Fruit fly (Drosophila melanogaster) whole organism: ENCODE data around the gene anox.

Source experiments
- CG8478 ChIP-seq: fragments of >200 bp; optimal IDR thresholded peaks from 2 replicates; lab custom pipeline; 2018; ENCODE audit warnings: inconsistent platforms
- Dll ChIP-seq: fragments of >200 bp; optimal IDR thresholded peaks from 2 replicates; lab custom pipeline; 2017
- EcR ChIP-seq, 2 experiments: fragments of >200 bp; optimal IDR thresholded peaks; 2 replicates each; lab custom pipeline; 2017; ENCODE audit warnings: missing biosample characterization in 2 of 2, missing genetic modification characterization in 2 of 2, missing genetic modification reagents in 2 of 2
- pan ChIP-seq: fragments of >200 bp; optimal IDR thresholded peaks from 2 replicates; lab custom pipeline; 2017
- psq ChIP-seq: fragments of >200 bp; optimal IDR thresholded peaks from 2 replicates; lab custom pipeline; 2017
- usp ChIP-seq: fragments of >200 bp; optimal IDR thresholded peaks from 2 replicates; lab custom pipeline; 2017; ENCODE audit warnings: missing biosample characterization, missing genetic modification characterization, mixed read lengths

anox gene

DNA sequence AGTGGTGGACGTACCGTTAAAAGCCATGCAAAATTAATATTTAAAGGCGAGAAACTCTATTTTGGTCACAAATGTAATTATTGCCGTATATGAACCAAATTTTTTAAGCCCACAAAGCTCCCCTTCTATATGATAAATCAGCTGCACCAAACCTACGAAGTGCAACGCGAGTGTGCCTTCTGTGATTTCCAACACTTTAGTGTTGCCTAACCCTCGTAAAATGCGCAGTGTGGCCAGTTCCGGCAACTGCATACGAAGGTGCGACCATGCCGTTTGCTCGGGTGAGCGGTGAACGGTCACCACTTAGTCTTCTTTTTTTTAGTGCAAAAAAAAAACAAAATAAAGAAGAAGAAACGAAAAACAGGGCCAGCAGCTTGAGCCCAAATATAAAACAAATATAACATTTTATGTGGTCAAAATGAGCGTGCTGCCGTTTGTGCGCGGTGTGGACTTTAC lies 20.4 kb upstream of the anox start, which contains the start of the genes tty and fliI:
Gene tty, minus strand, starts transcription at position 201 of the 456 bp plus-strand sequence.
Gene fliI, plus strand, starts transcription at position 266 of the 456 bp plus-strand sequence.
- TF ChIP-seq EcR (GFP tag; optimal IDR thresholded peaks at IDR 0.05; lab: Kevin White, UChicago) (no peak), psq (lab: Kevin White, UChicago) (no peak), Dll (lab: Kevin White, UChicago) (no peak), pan (lab: Kevin White, UChicago) (no peak), CG8478 (lab: Kevin White, UChicago) (no peak), usp (GFP tag; lab: Kevin White, UChicago) (no peak)

DNA sequence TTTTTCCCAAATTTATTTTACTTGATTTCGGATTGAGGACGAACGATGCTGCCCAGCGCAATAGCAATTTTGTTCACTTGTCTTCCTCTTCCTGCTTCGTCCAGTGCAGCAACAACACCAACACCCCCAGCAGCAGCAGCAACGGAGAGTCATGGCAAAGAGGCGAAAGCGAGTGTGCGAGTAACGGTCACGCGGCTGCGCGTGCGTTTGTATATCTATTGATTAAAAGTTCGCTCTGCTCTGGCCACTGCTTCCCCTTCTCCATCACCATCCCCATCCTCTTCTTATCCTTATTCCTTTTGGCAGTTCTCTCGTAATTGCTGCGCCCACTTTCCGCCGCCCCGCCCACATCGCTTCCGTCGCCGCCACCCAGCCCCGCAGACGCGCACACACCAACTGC lies 19.1 kb upstream of the anox start:
- no peak for TF ChIP-seq EcR (GFP tag; optimal IDR thresholded peaks at IDR 0.05; lab: Kevin White, UChicago)
- TF ChIP-seq CG8478 (lab: Kevin White, UChicago), result no peak
- no peak for TF ChIP-seq psq (lab: Kevin White, UChicago)
- TF ChIP-seq pan (lab: Kevin White, UChicago), result no peak
- TF ChIP-seq Dll (lab: Kevin White, UChicago), result no peak
- no peak for TF ChIP-seq usp (GFP tag; lab: Kevin White, UChicago)

DNA sequence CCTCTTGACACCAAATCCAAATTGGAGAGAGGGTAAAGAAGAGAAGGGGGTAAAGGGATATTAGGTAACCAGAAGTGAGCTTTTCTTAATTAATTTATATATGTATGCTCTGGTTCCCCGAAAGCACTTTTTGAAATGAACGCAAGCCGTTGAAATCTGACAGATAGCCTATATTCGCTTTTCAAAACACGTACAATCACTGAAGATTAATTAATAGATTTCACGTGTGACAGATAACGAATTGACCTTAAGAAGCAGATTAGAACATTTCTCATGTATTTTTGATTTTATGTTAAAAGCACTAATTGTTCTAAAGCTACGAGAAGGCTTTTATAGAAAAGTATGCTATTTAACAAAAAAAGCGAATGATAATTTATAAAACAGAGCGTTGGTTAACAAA lies 18.0 kb upstream of the anox start:
- no peak for TF ChIP-seq Dll (lab: Kevin White, UChicago)
- TF ChIP-seq pan (lab: Kevin White, UChicago), result no peak

DNA sequence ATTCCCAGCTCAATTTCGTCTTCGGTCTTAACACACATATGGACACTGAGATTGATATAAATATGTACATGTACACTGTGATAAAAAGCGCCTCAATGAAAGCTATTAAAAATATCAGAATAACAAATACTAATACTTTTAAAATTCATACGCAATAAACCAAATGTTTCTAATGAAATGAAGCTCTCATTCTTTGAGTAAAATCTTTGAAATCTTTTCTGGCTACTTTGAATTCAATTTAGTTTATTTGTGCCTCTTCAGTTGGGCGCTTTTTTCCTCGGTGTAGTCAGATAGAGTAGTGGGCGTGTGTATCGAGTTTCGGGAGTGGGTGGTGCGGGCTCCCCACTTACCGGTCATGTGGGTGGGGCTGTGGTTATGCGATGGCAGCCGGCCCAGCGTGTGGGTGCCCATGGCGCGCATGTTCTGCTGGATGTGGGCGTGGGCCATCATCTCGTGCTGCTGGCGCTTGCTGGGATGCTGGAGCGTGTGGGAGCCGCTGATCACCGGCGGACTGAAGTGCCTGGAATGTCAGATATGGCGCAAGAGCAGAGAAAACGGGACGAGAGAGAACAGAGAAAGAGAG lies 15.5 kb upstream of the anox start:
- TF ChIP-seq usp (GFP tag; lab: Kevin White, UChicago), result no peak

DNA sequence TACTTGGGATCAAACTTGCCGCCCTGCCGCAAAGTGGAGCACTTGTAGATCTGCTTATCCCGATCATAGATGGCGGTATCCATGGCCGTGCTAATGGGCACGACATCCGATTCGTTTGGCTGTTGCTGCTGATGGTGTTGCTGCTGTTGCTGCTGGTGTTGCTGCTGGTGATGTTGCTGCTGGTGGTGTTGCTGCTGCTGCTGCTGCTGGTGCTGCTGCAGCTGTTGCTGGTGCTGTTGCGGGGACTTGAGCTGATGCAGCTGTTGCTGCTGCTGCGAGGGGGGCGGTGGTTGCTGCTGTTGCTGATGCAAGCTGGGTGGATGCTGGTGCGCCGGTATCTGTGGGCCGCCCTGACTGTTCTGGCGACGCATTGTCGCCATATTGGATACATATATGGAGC lies 14.0 kb upstream of the anox start:
- TF ChIP-seq pan (lab: Kevin White, UChicago), result no peak
- no peak for TF ChIP-seq usp (GFP tag; lab: Kevin White, UChicago)
- TF ChIP-seq CG8478 (lab: Kevin White, UChicago), result no peak

DNA sequence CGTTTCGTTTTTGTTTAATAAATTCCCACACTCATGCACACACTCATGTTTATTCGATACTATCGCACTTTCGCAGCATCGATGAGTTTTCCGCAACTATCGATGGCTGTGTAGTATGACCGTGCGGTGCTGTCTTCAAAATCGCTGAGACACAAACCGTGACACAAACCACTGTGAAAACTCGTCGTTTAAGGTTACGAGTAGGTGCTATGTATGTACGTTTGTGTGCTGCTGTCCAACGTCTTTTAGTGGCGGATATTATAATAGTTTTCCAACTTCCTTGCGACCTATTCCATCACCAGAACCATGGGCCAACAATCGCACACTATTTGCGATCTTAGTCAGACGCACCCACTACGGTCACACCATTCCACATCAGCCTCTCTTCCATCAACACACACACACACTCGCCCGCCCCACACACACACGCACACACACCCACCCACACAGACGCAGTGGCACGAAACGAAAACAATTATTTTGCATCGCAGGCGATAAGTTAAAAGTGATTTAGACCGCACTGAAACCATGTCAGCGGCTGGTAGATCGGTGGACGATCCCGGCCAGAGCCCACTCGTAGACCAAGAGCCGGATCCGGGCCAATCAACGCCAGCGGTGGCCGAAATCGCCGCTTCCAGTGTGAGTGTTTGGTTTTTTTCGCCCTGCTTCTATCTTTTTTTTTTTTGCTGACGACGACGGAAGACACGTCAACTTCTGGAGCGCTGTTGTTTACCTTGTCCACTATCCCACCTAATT lies 5.0 kb upstream of the anox start, which contains the start of the genes Dd and CG1486:
Gene Dd, minus strand, starts transcription at position 77 of the 756 bp plus-strand sequence.
Gene CG1486, plus strand, starts transcription at position 114 of the 756 bp plus-strand sequence.
- TF ChIP-seq Dll (lab: Kevin White, UChicago) (no peak), EcR (GFP tag; optimal IDR thresholded peaks at IDR 0.05; lab: Kevin White, UChicago) (no peak), pan (lab: Kevin White, UChicago) (no peak), psq (lab: Kevin White, UChicago) (no peak), CG8478 (lab: Kevin White, UChicago) (no peak), usp (GFP tag; lab: Kevin White, UChicago) (no peak)

DNA sequence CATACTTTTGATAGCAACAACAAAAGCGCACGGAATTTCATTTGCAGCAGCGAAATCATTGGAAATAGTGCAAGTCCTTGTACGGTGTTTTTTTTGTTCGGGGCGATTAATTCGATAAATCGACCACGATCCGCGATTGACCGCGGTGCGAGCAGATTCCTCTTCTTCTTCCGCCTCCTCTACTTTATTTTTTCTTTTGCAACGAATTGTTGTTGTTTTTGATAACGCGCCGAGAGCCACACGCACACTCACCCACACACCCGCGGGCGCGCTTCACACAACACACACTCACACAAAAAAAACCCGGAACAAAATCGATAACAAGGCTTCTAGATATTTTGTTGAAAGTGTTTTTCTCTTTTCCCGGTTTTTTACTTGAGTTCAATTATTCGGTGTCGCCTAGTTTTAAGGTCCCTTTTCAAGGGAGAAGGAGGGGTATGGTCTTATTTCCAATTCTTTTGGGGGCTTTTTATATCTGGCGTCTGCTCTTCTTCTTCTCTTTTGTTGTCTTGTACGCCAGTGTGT lies 4.1 kb upstream of the anox start:
- TF ChIP-seq psq (lab: Kevin White, UChicago) (no peak), Dll (lab: Kevin White, UChicago) (no peak), EcR (GFP tag; optimal IDR thresholded peaks at IDR 0.05; lab: Kevin White, UChicago) (no peak), pan (lab: Kevin White, UChicago) (no peak), CG8478 (lab: Kevin White, UChicago) (no peak), usp (GFP tag; lab: Kevin White, UChicago) (no peak)

DNA sequence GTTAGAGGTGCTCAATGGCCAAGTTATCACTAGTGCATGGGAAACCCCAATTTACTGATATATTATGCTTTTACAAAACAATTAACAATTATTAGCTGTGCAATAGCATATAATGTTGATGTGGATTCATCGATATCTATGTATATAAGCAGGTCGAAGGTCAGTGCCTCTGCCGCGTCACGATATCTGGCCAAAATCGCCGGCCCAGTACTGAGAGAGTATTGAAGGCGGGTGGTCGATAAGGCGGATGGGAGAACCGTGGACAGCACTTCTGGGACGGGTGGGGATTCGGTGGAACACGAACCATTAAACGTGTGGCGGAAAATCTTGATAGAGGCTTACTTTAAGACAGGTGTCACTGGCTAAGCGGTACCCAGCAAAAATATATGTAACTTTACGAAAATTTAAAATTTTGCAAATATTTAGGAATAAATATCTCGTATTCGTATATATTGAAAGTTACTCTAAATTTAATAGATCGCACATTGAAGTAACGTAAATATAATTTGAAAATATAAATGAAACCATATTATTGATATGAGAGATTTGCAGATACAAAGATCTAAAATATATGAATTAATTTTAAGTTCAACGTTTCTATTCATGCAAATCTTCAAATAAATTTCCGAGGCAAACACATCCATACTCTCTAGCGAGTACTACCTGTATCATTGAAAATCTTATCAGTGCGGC lies 3.3 kb upstream of the anox start:
- TF ChIP-seq pan (lab: Kevin White, UChicago) (no peak), Dll (lab: Kevin White, UChicago) (no peak), CG8478 (lab: Kevin White, UChicago) (no peak), EcR (GFP tag; optimal IDR thresholded peaks at IDR 0.05; lab: Kevin White, UChicago) (no peak), usp (GFP tag; lab: Kevin White, UChicago) (no peak), psq (lab: Kevin White, UChicago) (no peak)

DNA sequence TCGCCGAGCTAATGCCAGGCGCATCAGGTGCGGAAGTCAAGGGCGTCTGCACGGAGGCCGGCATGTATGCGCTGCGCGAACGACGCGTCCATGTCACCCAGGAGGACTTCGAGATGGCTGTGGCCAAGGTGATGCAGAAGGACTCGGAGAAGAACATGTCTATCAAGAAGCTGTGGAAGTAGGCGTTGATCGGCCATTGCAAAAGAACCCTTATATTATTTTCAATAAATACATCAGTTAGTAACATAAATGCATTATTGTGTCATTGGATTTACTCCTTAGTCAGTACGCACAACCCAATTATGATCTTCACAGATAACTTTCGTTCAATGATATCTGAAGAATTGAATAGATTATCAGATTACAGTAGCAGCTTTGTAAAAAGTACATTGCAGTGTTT lies 1.7 kb downstream of the anox start, which contains the start of gene CG1801:
Gene CG1801, minus strand, starts transcription at position 101 of the 400 bp plus-strand sequence.
- no peak for TF ChIP-seq EcR (GFP tag; optimal IDR thresholded peaks at IDR 0.05; lab: Kevin White, UChicago)
- no peak for TF ChIP-seq usp (GFP tag; lab: Kevin White, UChicago)
- no peak for TF ChIP-seq CG8478 (lab: Kevin White, UChicago)
- TF ChIP-seq pan (lab: Kevin White, UChicago), result no peak
- no peak for TF ChIP-seq psq (lab: Kevin White, UChicago)
- TF ChIP-seq Dll (lab: Kevin White, UChicago), result no peak

DNA sequence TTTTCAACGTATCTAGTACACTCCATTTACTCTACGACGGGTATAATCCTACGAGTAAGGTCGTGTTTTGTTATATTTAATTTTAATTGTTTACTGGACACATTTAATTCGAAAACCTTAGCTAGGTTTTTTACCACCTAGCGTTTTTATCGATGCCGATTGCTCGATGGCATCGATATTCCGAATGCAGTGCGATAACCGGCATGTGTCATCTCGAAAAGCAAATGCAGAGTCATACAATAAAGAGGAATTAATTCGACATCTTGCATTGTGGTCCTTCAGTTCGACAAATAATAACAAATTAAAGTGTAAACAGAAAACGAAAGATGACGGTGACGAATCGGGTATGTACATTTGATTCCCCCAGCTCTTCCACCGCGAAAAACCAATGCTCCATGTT lies 3.2 kb downstream of the anox start, which contains the start of gene Rpt6:
Gene Rpt6, plus strand, starts transcription at position 201 of the 400 bp plus-strand sequence.
- TF ChIP-seq Dll (lab: Kevin White, UChicago) (no peak), CG8478 (lab: Kevin White, UChicago) (no peak), psq (lab: Kevin White, UChicago) (no peak)

DNA sequence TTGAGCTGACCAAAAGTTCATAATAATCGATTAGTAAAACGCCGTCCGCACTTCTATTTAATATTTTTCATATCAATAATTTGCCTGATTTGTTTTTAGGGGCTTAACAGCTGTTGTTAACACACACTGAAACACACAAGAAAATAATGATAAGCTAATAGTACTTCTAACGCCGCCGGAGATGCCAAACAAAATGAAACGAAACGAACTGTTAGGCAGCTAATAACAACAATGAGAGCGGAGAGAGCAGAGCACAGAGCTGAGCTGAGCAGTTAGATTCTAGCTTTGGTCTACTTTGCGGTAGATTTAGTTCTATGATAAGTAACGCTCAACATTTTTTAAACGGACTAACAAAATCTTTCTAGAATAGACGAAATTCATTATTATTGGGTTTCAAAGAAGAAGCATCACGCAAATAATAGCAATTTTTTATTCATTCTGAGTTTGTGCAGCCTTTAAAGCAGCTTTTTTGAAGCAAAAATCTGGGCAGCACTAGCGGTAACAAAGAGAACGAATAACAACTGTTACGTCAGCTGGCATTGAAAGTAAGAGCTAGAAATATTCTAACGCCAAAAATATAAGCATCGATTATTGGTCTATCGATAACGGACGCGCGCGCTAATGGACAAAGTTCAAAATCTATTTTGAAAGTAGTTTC lies 12.5 kb downstream of the anox start, which contains the start of gene Abca3:
Gene Abca3, minus strand, starts transcription at position 181 of the 658 bp plus-strand sequence.
- TF ChIP-seq usp (GFP tag; lab: Kevin White, UChicago) (no peak), Dll (lab: Kevin White, UChicago) (no peak), CG8478 (lab: Kevin White, UChicago) (no peak), psq (lab: Kevin White, UChicago) (no peak), EcR (GFP tag; optimal IDR thresholded peaks at IDR 0.05; lab: Kevin White, UChicago) (no peak), pan (lab: Kevin White, UChicago) (no peak)
